Worm (Caenorhabditis elegans): ENCODE results near the gene Y66D12A.11.

DNA sequence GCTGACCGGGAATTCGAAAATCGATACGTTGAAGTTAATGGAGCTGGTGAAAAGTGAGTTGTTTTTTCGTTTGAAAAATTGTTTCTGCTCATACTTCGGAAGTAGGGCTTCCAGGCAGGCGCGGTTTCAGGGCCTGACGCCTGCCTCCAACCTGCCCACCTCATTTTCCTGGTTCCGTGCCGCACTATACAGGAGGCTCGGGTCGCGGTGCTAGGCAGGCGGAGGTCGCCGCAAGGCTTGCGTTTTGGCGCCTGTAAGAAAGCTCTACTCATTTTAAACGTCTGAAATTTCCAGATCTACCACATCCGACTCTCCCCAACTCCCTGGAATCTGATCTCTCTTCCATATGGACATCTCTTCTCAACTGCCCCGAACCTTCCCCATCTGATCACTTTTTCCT is 18.3 kb upstream of the Y66D12A.11 start:
- TF ChIP-seq ama-1 (optimal IDR thresholded peaks at IDR 0.05) = no peak
- TF ChIP-seq C34F6.9 (tag; optimal IDR thresholded peaks at IDR 0.05) = no peak
- no peak for TF ChIP-seq ztf-4 (tag; optimal IDR thresholded peaks at IDR 0.05)
- no peak for TF ChIP-seq nhr-11 (tag; optimal IDR thresholded peaks at IDR 0.05)
- no peak for TF ChIP-seq aly-2 (tag; optimal IDR thresholded peaks at IDR 0.05)
- no peak for TF ChIP-seq snpc-4 (tag; optimal IDR thresholded peaks at IDR 0.05)
- TF ChIP-seq unc-39 (tag; optimal IDR thresholded peaks at IDR 0.05) = no peak
- no peak for TF ChIP-seq fos-1 (tag; optimal IDR thresholded peaks at IDR 0.05)
- TF ChIP-seq nhr-10 (tag; optimal IDR thresholded peaks at IDR 0.05) = no peak
- no peak for TF ChIP-seq ceh-82 (tag; optimal IDR thresholded peaks at IDR 0.05)
- no peak for TF ChIP-seq sem-4 (tag; optimal IDR thresholded peaks at IDR 0.05)
- no peak for TF ChIP-seq lin-11 (tag; optimal IDR thresholded peaks at IDR 0.05)
- TF ChIP-seq ztf-11 (tag; optimal IDR thresholded peaks at IDR 0.05) = no peak
- TF ChIP-seq lin-13 (GFP tag; optimal IDR thresholded peaks at IDR 0.05) = no peak
